Fruit fly (Drosophila melanogaster) whole organism, embryonic: ENCODE data around the gene Acp65Aa.

ENCODE experiments used
- Bgb ChIP-seq: fragments of 200-800 bp; sonication (Bioruptor generic); IDR thresholded peaks from 2 replicates; pipeline ENCODE4 v1.3.6; 2022; ENCODE audit warnings: missing biosample characterization, missing genetic modification characterization; ENCODE audit not compliant: partially characterized antibody
- CG31365 ChIP-seq: fragments of 200-800 bp; sonication (Bioruptor generic); optimal IDR thresholded peaks from 2 replicates; lab custom pipeline; 2018; ENCODE audit warnings: missing biosample characterization, mild to moderate bottlenecking, missing genetic modification characterization
- CG33213 ChIP-seq: fragments of 200-800 bp; sonication (Bioruptor generic); optimal IDR thresholded peaks from 3 replicates; lab custom pipeline; 2016; ENCODE audit warnings: missing biosample characterization, missing genetic modification characterization
- CG4617 ChIP-seq: fragments of 200-800 bp; sonication (Bioruptor generic); optimal IDR thresholded peaks from 3 replicates; lab custom pipeline; 2016; ENCODE audit warnings: missing biosample characterization, missing genetic modification characterization, borderline replicate concordance
- CG8478 ChIP-seq: fragments of >200 bp; optimal IDR thresholded peaks from 2 replicates; lab custom pipeline; 2018
- CG9932 ChIP-seq: fragments of 200-800 bp; sonication (Bioruptor generic); IDR thresholded peaks from 2 replicates; pipeline ENCODE4 v1.3.6; 2022; ENCODE audit warnings: missing biosample characterization, missing genetic modification characterization
- Taf1 ChIP-seq: fragments of 200-800 bp; sonication (Bioruptor generic); IDR thresholded peaks from 2 replicates; pipeline ENCODE4 v1.3.6; 2022; ENCODE audit warnings: missing biosample characterization, missing genetic modification characterization
- ap ChIP-seq: fragments of 200-800 bp; sonication (Bioruptor generic); IDR thresholded peaks from 2 replicates; pipeline ENCODE4 v1.3.6; 2022; ENCODE audit warnings: missing biosample characterization, missing genetic modification characterization
- her ChIP-seq: fragments of 200-800 bp; sonication (Bioruptor generic); optimal IDR thresholded peaks from 2 replicates; lab custom pipeline; 2016; ENCODE audit warnings: missing biosample characterization, missing genetic modification characterization
- pnt ChIP-seq: fragments of 200-800 bp; sonication (Bioruptor generic); optimal IDR thresholded peaks from 3 replicates; lab custom pipeline; 2016; ENCODE audit warnings: missing biosample characterization, missing genetic modification characterization
- psq ChIP-seq: fragments of 200-800 bp; sonication (Bioruptor generic); optimal IDR thresholded peaks from 2 replicates; lab custom pipeline; 2017; ENCODE audit warnings: missing biosample characterization, missing genetic modification characterization
- trh ChIP-seq: fragments of 200-800 bp; sonication (Bioruptor generic); optimal IDR thresholded peaks from 2 replicates; lab custom pipeline; 2016; ENCODE audit warnings: missing biosample characterization, missing genetic modification characterization

dm6 chr3L:6184884-6185438 is 32.4 kb upstream of the Acp65Aa start, which contains the start of the genes D19B and CG43293:
- TF ChIP-seq Taf1 (GFP tag; lab: Robert Waterston, UW) (peak; percentile 82), trh (GFP tag; lab: Kevin White, UChicago) (peak; percentile 83), ap (peak; percentile 69), her (GFP tag; lab: Kevin White, UChicago) (peak; percentile 88), CG4617 (GFP tag; lab: Kevin White, UChicago) (peak; percentile 82), CG9932 (GFP tag; lab: Robert Waterston, UW) (peak; percentile 95), psq (peak; percentile 81), CG31365 (peak; percentile 58), pnt (GFP tag; lab: Kevin White, UChicago) (peak; percentile 83), Bgb (peak; percentile 59; the same call in 1 of the 2 replicates), CG8478 (peak; percentile 77), CG33213 (GFP tag; lab: Kevin White, UChicago) (peak; percentile 81)
